Worm (Caenorhabditis elegans): ENCODE measurements around the gene trx-3.

trx-3 gene

DNA sequence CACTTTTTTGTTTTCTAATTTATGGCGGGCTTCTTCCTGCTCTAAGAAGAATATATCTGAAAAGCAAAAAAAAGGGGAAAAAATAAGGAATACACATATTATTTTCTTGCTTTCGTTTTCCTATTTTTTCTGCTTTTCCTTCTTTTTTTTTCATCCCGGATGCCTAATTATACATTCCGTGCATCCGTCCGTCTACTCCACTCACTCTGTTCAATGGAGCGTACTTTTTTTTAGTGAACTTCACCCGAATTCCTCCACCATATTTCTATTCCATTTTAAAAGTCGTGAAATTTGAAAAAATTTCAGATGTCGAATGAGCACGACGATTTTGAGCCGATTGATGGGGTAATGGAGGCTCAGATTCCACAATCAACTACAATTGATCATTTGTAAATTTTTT, 49.4 kb downstream of the trx-3 start, which contains the start of gene ZK185.2:
ZK185.2 (plus strand) TSS at position 301 of the 400 bp plus-strand sequence.
- no peak for TF ChIP-seq ceh-8 (GFP tag; optimal IDR thresholded peaks at IDR 0.05)
- no peak for TF ChIP-seq hpl-2 (GFP tag; optimal IDR thresholded peaks at IDR 0.05)
- TF ChIP-seq hlh-17 (GFP tag; optimal IDR thresholded peaks at IDR 0.05; ENCODE audit: borderline replicate concordance) = no peak
- no peak for TF ChIP-seq nhr-84 (tag; optimal IDR thresholded peaks at IDR 0.05)
- TF ChIP-seq lir-3 (tag; optimal IDR thresholded peaks at IDR 0.05; ENCODE audit: poor library complexity) = no peak
- no peak for TF ChIP-seq nhr-90 (tag; optimal IDR thresholded peaks at IDR 0.05; ENCODE audit: poor library complexity)
- TF ChIP-seq pax-3 (tag; optimal IDR thresholded peaks at IDR 0.05) = no peak
- TF ChIP-seq pqm-1 (tag; optimal IDR thresholded peaks at IDR 0.05) = no peak
- no peak for TF ChIP-seq F16B12.6 (tag; optimal IDR thresholded peaks at IDR 0.05)
- no peak for TF ChIP-seq swsn-7 (tag; optimal IDR thresholded peaks at IDR 0.05)
